Worm (Caenorhabditis elegans): ENCODE results near the gene srx-2.

DNA sequence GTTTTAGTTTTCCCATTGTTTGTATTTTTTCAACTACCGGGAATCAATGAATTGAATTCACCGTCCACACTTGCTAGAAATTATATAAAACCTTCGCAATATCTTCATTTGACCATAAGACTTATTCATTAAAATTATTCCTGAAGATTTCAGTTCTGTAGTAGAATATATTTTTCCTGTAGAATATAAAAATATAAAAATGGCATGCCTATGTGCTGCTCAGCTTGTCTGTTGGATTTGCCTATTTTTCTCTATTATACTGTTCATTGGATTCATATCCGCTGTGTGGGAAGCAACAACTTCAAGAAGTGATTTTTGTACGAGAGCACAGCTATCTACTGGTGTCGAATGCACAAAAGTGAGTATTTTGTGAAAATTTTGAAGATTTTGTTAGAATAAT is 17.6 kb upstream of the srx-2 start, which contains the start of gene F59E11.6:
- TF ChIP-seq ztf-11 (tag; optimal IDR thresholded peaks at IDR 0.05) (no peak), lin-13 (GFP tag; optimal IDR thresholded peaks at IDR 0.05) (no peak), dpl-1 (GFP tag; optimal IDR thresholded peaks at IDR 0.05) (no peak), D1046.2 (GFP tag; IDR thresholded peaks at IDR 0.05) (no peak), ces-1 (GFP tag; optimal IDR thresholded peaks at IDR 0.05) (no peak), gei-8 (GFP tag; optimal IDR thresholded peaks at IDR 0.05) (no peak), R02D3.7 (tag; optimal IDR thresholded peaks at IDR 0.05) (no peak), aly-2 (tag; optimal IDR thresholded peaks at IDR 0.05) (no peak), snpc-4 (tag; optimal IDR thresholded peaks at IDR 0.05) (no peak), mes-2 (tag; optimal IDR thresholded peaks at IDR 0.05; ENCODE audit: poor library complexity, severe bottlenecking) (no peak), nhr-25 (tag; optimal IDR thresholded peaks at IDR 0.05; ENCODE audit: borderline replicate concordance, insufficient read depth) (no peak), nhr-76 (tag; optimal IDR thresholded peaks at IDR 0.05) (no peak)

All from whole organism, L4 larva.